Fruit fly (Drosophila melanogaster) ovary, adult (tissue): ENCODE measurements around the gene CG32243.
A peak's percentile ranks its signal among the peaks of the same experiment; 100 is the strongest.

ENCODE experiments used
- CG17801 ChIP-seq: fragments of 200-800 bp; optimal IDR thresholded peaks from 2 replicates; lab custom pipeline; 2019; ENCODE audit warnings: missing biosample characterization, mild to moderate bottlenecking, missing genetic modification characterization, moderate library complexity; ENCODE audit not compliant: partially characterized antibody

The CG32243 gene

DNA sequence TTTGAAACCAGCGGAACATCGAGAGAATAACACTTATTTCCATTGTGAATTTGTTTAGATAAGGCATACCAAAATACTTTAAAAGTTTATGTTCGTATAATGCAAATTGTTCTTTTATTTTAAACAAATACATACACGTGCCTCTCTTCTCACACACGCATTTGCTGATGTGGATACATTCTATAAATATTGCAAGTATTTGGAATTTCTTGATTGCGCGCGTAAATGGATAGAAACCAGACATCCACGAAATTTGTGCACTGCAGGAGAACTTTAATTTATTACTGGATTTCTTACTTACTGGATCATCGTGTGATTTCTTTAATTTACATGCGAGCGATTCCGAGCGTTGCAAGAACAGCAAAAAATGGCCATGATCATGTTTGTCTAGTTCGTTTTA, 3.6 kb upstream of the CG32243 start:
- TF ChIP-seq CG17801 (GFP tag; lab: Kevin White, UChicago) = no peak

DNA sequence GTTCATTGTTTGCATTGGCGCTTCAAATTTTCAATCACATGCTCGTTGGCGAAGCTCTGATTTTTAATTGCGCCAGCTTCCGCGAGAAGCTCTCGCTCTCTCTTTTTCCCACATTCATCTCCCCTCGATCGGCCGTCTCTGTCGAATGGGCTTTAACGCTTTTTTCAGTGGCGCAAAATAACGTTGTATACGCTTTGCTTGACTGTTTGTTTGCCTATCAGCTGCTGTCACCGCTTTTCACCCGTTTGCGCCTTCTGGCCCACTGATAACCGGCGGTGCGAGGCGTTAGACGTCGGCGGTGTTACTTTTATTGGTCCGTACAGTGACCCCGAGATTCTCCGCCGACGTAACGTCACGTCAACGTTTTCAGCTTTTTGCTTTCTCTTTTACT, 2.8 kb upstream of the CG32243 start:
- no peak for TF ChIP-seq CG17801 (GFP tag; lab: Kevin White, UChicago)

DNA sequence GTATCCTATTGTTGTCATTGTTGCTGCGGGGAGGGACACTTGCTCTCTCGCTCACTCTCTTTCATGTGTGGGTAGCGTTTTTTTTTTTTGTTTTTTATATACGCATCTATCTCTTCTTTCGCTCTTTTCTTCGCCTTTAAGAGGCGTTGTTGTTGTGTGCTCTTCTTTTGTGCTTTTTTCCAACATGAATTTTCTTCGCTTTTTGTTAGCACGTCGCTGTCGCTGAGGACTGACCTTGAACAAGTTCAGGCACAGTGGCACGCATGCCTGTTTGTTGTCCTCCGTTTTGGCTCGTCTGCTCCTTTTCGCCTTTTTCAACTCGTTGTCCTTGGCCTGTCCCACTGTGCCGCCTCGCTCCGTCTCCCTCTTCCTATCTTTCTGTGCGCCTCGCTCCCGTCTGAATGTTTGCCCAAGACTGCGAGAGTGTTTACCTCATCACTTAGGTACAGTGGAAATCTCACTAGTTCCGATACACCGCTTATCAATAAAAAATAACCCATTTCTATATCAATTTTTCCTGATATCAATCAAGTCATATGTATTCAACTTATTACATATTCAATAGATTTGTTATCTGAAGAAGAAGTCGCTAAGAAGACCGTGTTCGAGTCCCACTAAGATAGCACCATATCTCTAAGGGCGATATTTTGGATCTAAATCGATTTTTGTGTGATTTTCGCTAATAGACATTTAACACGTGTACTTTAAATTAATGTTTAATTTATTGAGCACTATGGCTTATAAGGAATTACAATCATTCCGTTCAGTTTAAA, 2.2 kb upstream of the CG32243 start:
- TF ChIP-seq CG17801 (GFP tag; lab: Kevin White, UChicago) = no peak

dm6 chr3L:4542530-4542929, 1.5 kb upstream of the CG32243 start:
- TF ChIP-seq CG17801 (GFP tag; lab: Kevin White, UChicago) = no peak

dm6 chr3L:4541573-4542371, 728 bp upstream of the CG32243 start, which contains the start of gene CG11357:
Gene CG11357 (plus strand): TSS chr3L:4542051.
- peak; percentile 99 for TF ChIP-seq CG17801 (GFP tag; lab: Kevin White, UChicago)

dm6 chr3L:4534481-4534880, 6.6 kb downstream of the CG32243 start:
- TF ChIP-seq CG17801 (GFP tag; lab: Kevin White, UChicago) = no peak

DNA sequence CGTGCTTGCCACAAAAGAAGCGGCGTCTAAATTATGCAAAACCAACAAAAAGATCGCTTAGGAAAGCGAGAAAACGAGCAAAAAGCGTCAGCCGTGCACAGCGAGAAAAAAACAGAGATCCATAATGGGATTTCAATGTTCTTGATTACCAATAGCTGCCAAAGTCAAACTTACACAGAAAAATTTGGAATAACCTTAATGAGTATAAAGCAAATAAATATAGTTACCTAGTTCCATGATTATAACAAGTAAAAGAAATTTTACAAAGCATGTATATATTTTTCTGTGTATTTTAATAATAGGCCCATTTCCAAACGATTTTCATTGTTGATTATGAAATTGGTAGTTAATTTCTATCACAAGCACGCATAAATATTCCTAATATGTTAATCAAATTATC, 7.1 kb downstream of the CG32243 start:
- TF ChIP-seq CG17801 (GFP tag; lab: Kevin White, UChicago) = peak; percentile 24

- TF ChIP-seq CG17801 (GFP tag; lab: Kevin White, UChicago) = peak; percentile 6
Measured at dm6 chr3L:4532841-4533619, 8.0 kb downstream of the CG32243 start, which contains the start of gene CG11353. Gene CG11353 (plus strand): TSS chr3L:4533170.

DNA sequence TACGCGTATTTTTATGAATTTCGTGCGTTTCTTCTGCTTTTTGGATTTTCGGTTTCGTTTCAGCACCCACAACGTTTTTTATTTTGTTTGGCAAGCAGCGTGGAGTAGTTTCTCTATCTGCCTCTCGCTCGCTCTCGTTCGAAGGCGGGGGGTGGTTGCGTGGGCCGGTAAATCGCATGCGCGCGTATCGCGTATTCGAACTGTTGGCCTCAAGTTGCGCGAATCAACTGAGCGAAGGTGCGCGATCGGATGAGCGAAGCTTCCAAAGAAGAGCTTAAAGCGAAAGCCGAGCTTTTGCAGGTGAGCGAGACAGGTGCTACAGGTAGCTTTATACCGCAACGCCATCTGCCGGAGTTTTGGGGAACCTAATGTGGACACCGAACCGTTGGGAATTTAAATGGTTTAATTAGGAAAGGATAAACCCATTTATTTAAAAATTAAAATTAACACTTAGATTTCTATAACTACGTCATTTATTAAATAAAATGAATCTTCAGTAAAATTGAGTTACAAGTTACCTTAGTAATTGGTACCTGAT, 9.0 kb downstream of the CG32243 start, which contains the start of gene Tie:
Gene Tie (minus strand): TSS at position 205 of the 538 bp plus-strand sequence.
- TF ChIP-seq CG17801 (GFP tag; lab: Kevin White, UChicago) = peak; percentile 34

DNA sequence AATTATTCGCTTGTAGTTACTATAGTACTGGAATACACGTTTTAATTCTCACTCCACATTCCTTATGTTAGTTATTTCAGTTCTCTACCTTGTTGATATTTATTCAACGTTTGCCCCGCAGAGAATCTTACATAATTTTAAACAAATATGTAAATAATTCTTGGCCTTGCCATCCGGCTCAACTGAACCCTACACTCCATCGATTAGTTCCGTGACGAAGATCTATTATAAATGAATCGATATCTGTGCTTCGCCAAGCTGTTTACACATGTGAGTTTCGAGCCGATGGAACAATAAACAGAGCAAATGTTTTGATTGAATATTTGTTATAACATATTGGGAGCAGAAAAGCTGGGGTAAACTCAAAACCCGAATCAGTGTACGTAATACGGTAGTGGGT, 19.2 kb downstream of the CG32243 start:
- TF ChIP-seq CG17801 (GFP tag; lab: Kevin White, UChicago) = no peak

DNA sequence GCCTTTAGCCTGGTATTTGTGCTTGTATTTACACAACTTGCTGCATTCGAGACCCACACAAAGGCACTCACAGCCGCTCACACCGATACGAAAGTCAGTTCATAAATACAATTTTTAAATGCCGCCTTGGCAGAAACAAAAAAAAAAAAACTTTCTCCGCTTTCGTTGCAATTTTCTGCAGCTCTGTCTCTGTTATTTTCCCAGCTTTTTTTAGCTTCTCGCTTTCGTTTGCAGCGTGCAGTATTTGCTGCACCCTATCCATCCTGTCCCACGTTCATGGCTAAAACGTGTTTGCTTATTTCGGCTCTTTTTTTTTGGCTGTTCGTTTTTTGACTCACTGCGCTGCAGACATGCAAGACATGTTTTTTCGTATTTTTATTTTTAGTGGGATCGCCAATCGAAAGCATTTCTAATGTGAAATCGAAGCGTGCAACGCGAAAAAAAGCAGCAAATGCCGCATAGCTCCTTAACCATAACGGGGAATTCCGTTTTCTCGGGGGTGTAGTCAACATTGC, 21.6 kb downstream of the CG32243 start:
- TF ChIP-seq CG17801 (GFP tag; lab: Kevin White, UChicago) = no peak

DNA sequence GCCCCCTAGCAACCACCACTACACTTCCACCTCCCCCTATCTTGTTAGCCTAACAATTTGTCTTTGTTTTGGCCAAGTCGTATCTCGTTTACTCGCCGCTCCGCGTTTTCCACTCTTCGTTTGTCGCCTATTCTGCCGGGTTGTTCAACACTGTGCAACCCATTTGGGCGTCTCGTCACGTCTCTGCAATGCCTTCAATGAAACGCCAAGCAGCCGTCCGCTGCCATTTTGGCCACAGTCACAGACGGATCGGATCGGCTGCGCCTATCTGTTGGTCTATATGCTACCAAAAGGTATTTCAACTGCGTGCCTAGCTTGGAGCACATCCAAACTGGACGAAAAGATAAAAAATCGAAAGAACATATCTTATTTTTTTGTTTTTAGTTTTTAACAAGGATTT, 24.7 kb downstream of the CG32243 start:
- TF ChIP-seq CG17801 (GFP tag; lab: Kevin White, UChicago) = no peak

DNA sequence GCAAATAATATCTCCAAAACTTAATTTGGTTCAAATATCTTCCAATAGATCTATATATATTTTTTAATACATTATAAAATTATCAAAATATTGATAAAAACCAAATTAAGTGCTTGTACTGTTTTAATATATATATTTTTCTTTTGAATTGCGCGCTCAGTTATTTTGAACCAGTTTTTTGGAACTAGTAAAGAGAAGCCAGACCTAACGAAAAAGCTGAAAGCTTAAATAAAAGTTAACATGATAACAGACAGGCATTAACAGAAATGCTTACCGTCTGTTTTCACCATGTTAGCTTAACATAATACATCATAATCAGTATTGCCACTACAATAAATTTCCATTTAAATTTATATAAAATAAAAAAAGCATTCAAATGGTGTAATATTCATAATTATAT, 30.7 kb downstream of the CG32243 start:
- TF ChIP-seq CG17801 (GFP tag; lab: Kevin White, UChicago) = no peak

DNA sequence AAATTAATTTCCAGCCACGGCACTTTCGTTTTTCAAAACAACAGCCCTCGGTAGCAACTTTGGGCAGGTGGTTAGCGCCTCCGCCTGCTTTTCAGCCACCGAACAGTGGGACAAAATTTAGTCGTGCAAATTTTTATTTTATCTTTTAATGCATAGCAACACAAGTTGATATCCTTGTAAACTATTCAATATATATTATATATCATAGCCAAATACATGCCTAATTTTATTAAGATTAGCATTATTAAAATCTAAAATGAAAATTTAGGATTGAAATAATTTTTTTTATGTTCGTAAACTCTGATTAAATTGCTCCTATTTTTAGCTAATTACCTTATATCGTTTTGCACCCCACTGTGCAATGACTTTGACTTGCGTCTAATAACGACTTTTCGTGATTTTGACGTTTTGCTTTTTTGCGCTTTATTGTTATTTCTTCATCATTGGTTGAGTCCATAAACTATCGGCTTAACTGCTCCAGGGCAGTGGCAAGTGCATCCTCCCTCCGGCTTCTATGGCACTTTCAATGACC, 32.1 kb downstream of the CG32243 start:
- no peak for TF ChIP-seq CG17801 (GFP tag; lab: Kevin White, UChicago)
